Worm (Caenorhabditis elegans) whole organism, late embryonic: ENCODE results near the gene Y54G2A.10.

Experiments used
- ama-1 ChIP-seq: fragments of 150-350 bp; optimal IDR thresholded peaks from 2 replicates; lab custom pipeline; 2014
- dmd-4 ChIP-seq: sonication (generic microtip); optimal IDR thresholded peaks from 2 replicates; lab custom pipeline; 2016; ENCODE audit warnings: borderline replicate concordance, missing genetic modification characterization, missing compliant biosample characterization
- sox-2 ChIP-seq: fragments of 200-800 bp; sonication (Bioruptor generic); IDR thresholded peaks from 2 replicates; pipeline ENCODE4 v1.3.6; 2022; ENCODE audit warnings: missing genetic modification reagents, missing genetic modification characterization, missing compliant biosample characterization

DNA sequence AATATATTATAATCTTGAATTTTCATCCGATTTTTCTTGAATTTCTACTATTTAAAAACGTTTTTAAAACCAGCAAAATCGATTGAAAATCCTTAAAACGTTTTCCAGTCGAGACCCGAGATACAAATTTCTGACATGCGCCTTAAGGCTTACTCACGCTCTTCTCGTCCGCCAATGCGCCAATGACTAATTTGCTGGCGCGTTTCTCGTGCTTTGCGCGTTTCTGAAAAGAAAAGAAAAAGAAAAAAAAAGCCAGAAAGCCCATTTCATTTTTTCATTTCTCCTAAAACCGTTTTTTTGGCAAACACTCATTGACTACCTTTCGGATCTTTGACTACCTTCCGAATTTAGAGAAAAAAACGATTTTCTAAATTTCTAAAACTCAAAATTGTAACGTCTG, 22.8 kb upstream of the Y54G2A.10 start:
- TF ChIP-seq sox-2 (GFP tag; lab: Robert Waterston, UW), result no peak
- no peak for TF ChIP-seq dmd-4
- no peak for TF ChIP-seq ama-1 (lab: Kevin White, UChicago)
